Worm (Caenorhabditis elegans) whole organism, L1 larva: Measurements from ENCODE around the gene cul-2.

ENCODE experiments used
- C16A3.4 ChIP-seq: fragments of 150-350 bp; optimal IDR thresholded peaks from 2 replicates; lab custom pipeline; 2014; ENCODE audit warnings: missing biosample characterization, missing genetic modification characterization
- C34B4.2 ChIP-seq: sonication (generic microtip); optimal IDR thresholded peaks from 2 replicates; lab custom pipeline; 2017; ENCODE audit warnings: mild to moderate bottlenecking, missing genetic modification characterization, missing compliant biosample characterization
- F16B12.6 ChIP-seq: fragments of 150-350 bp; optimal IDR thresholded peaks from 2 replicates; lab custom pipeline; 2014; ENCODE audit warnings: missing biosample characterization, missing genetic modification characterization
- aly-2 ChIP-seq: fragments of 150-350 bp; optimal IDR thresholded peaks from 2 replicates; lab custom pipeline; 2014; ENCODE audit warnings: missing biosample characterization, missing genetic modification characterization
- ama-1 ChIP-seq: fragments of 150-350 bp; optimal IDR thresholded peaks from 2 replicates; lab custom pipeline; 2014
- blmp-1 ChIP-seq: fragments of 150-350 bp; optimal IDR thresholded peaks from 2 replicates; lab custom pipeline; 2014; ENCODE audit warnings: missing biosample characterization, missing genetic modification characterization
- efl-1 ChIP-seq, 4 experiments: fragments of 150-350 bp; optimal IDR thresholded peaks in 3 of 4; peaks in 1 of 4; 1 replicate in 1 of 4; 2 replicates in 3 of 4; lab custom pipeline; 2014; ENCODE audit warnings: missing biosample characterization in 2 of 4, missing genetic modification characterization in 2 of 4, missing genetic modification reagents in 2 of 4
- efl-3 ChIP-seq: fragments of 200-800 bp; sonication (Bioruptor generic); optimal IDR thresholded peaks from 2 replicates; lab custom pipeline; 2018; ENCODE audit warnings: mild to moderate bottlenecking, missing genetic modification characterization, missing compliant biosample characterization
- egl-13 ChIP-seq: sonication (generic microtip); optimal IDR thresholded peaks from 2 replicates; lab custom pipeline; 2016; ENCODE audit warnings: missing genotype, missing genetic modification reagents, missing genetic modification characterization, missing compliant biosample characterization
- elt-2 ChIP-seq: sonication (generic microtip); optimal IDR thresholded peaks from 2 replicates; lab custom pipeline; 2016; ENCODE audit warnings: missing genetic modification characterization, mild to moderate bottlenecking, inconsistent platforms, missing compliant biosample characterization, missing genetic modification reagents
- elt-3 ChIP-seq, 6 experiments: fragments of 150-350 bp in 1 of 6; sonication (generic microtip); optimal IDR thresholded peaks; 2 replicates each; lab custom pipeline; 2017 to 2018; ENCODE audit warnings: missing biosample characterization in 6 of 6, missing genetic modification characterization in 6 of 6, inconsistent platforms in 1 of 6
- ets-5 ChIP-seq: fragments of 200-800 bp; sonication (Bioruptor generic); IDR thresholded peaks from 2 replicates; pipeline ENCODE4 v1.3.6; 2022; ENCODE audit warnings: missing genetic modification characterization, missing compliant biosample characterization
- fkh-10 ChIP-seq: sonication (generic microtip); optimal IDR thresholded peaks from 2 replicates; lab custom pipeline; 2017; ENCODE audit warnings: missing biosample characterization, missing genetic modification reagents, missing genetic modification characterization
- fkh-4 ChIP-seq: sonication (generic microtip); optimal IDR thresholded peaks from 2 replicates; lab custom pipeline; 2016; ENCODE audit warnings: missing compliant biosample characterization, missing genetic modification characterization, borderline replicate concordance
- fkh-8 ChIP-seq: sonication (generic microtip); optimal IDR thresholded peaks from 2 replicates; lab custom pipeline; 2016; ENCODE audit warnings: mild to moderate bottlenecking, missing genetic modification characterization, missing compliant biosample characterization
- fos-1 ChIP-seq: fragments of 150-350 bp; optimal IDR thresholded peaks from 2 replicates; lab custom pipeline; 2014; ENCODE audit warnings: missing biosample characterization, missing genetic modification characterization
- grh-1 ChIP-seq: fragments of 200-800 bp; sonication (Bioruptor generic); IDR thresholded peaks from 2 replicates; pipeline ENCODE4 v1.3.6; 2022; ENCODE audit warnings: missing genetic modification reagents, missing genetic modification characterization, missing compliant biosample characterization
- hpl-2 ChIP-seq: fragments of 150-350 bp; optimal IDR thresholded peaks from 2 replicates; lab custom pipeline; 2014; ENCODE audit warnings: missing biosample characterization, missing genetic modification reagents, missing genetic modification characterization
- irx-1 ChIP-seq: sonication (generic microtip); optimal IDR thresholded peaks from 2 replicates; lab custom pipeline; 2016; ENCODE audit warnings: missing genetic modification characterization, missing compliant biosample characterization
- isw-1 ChIP-seq: fragments of 200-800 bp; sonication (Bioruptor generic); IDR thresholded peaks from 2 replicates; pipeline ENCODE4 v1.3.6; 2022; ENCODE audit warnings: missing genetic modification characterization, missing compliant biosample characterization
- lin-39 ChIP-seq: fragments of 150-350 bp; optimal IDR thresholded peaks from 2 replicates; lab custom pipeline; 2014; ENCODE audit warnings: missing biosample characterization, missing genetic modification reagents, missing genetic modification characterization
- mab-9 ChIP-seq: fragments of 200-800 bp; sonication (Bioruptor generic); IDR thresholded peaks from 2 replicates; pipeline ENCODE4 v1.3.6; 2022; ENCODE audit warnings: missing genetic modification reagents, missing genetic modification characterization, missing compliant biosample characterization
- mef-2 ChIP-seq: fragments of 150-350 bp; optimal IDR thresholded peaks from 2 replicates; lab custom pipeline; 2014; ENCODE audit warnings: missing biosample characterization, missing genetic modification characterization
- mep-1 ChIP-seq: fragments of 150-350 bp; optimal IDR thresholded peaks from 2 replicates; lab custom pipeline; 2014; ENCODE audit warnings: missing biosample characterization, missing genetic modification characterization
- nhr-11 ChIP-seq: fragments of 150-350 bp; optimal IDR thresholded peaks from 2 replicates; lab custom pipeline; 2014; ENCODE audit warnings: missing biosample characterization, missing genetic modification characterization
- nhr-19 ChIP-seq: fragments of 200-800 bp; sonication (Bioruptor generic); conservative IDR thresholded peaks from 2 replicates; pipeline ENCODE4 v1.3.6; 2022; ENCODE audit warnings: missing genetic modification characterization, missing compliant biosample characterization
- nhr-20 ChIP-seq: sonication (generic microtip); optimal IDR thresholded peaks from 2 replicates; lab custom pipeline; 2016; ENCODE audit warnings: mild to moderate bottlenecking, missing genetic modification characterization, missing compliant biosample characterization
- nhr-237 ChIP-seq: fragments of 150-350 bp; optimal IDR thresholded peaks from 2 replicates; lab custom pipeline; 2014; ENCODE audit warnings: missing biosample characterization, missing genetic modification characterization
- nhr-28 ChIP-seq: fragments of 150-350 bp; optimal IDR thresholded peaks from 2 replicates; lab custom pipeline; 2014; ENCODE audit warnings: missing biosample characterization, missing genetic modification characterization
- nhr-76 ChIP-seq: sonication (generic microtip); optimal IDR thresholded peaks from 2 replicates; lab custom pipeline; 2017; ENCODE audit warnings: missing biosample characterization, missing genetic modification characterization
- nhr-84 ChIP-seq: sonication (generic microtip); optimal IDR thresholded peaks from 2 replicates; lab custom pipeline; 2017; ENCODE audit warnings: missing biosample characterization, missing genetic modification characterization
- nhr-90 ChIP-seq: sonication (generic microtip); optimal IDR thresholded peaks from 2 replicates; lab custom pipeline; 2016; ENCODE audit warnings: mild to moderate bottlenecking, missing genetic modification characterization, missing compliant biosample characterization; ENCODE audit not compliant: poor library complexity
- pag-3 ChIP-seq: sonication (generic microtip); optimal IDR thresholded peaks from 2 replicates; lab custom pipeline; 2017; ENCODE audit warnings: missing genetic modification characterization, mild to moderate bottlenecking, missing compliant biosample characterization, antibody characterized with exemption, borderline replicate concordance; ENCODE audit not compliant: insufficient read depth
- pqm-1 ChIP-seq: sonication (generic microtip); optimal IDR thresholded peaks from 3 replicates; lab custom pipeline; 2017; ENCODE audit warnings: missing biosample characterization, missing genetic modification characterization
- skn-1 ChIP-seq: fragments of 150-350 bp; optimal IDR thresholded peaks from 2 replicates; lab custom pipeline; 2014; ENCODE audit warnings: missing biosample characterization, missing genetic modification characterization
- sox-4 ChIP-seq: sonication (generic microtip); optimal IDR thresholded peaks from 2 replicates; lab custom pipeline; 2016; ENCODE audit warnings: missing genetic modification characterization, missing compliant biosample characterization
- swsn-7 ChIP-seq: sonication (generic microtip); optimal IDR thresholded peaks from 2 replicates; lab custom pipeline; 2016; ENCODE audit warnings: missing genetic modification characterization, missing compliant biosample characterization
- tbx-2 ChIP-seq: sonication (generic microtip); optimal IDR thresholded peaks from 2 replicates; lab custom pipeline; 2016; ENCODE audit warnings: missing genetic modification characterization, missing compliant biosample characterization
- unc-62 ChIP-seq: fragments of 150-350 bp; optimal IDR thresholded peaks from 2 replicates; lab custom pipeline; 2014; ENCODE audit warnings: missing biosample characterization, missing genetic modification reagents, missing genetic modification characterization
- unc-86 ChIP-seq: sonication (generic microtip); optimal IDR thresholded peaks from 2 replicates; lab custom pipeline; 2016; ENCODE audit warnings: missing genetic modification characterization, missing compliant biosample characterization
- unc-98 ChIP-seq: fragments of 200-800 bp; sonication (Bioruptor generic); IDR thresholded peaks from 2 replicates; pipeline ENCODE4 v1.3.6; 2022; ENCODE audit warnings: missing genetic modification characterization, missing compliant biosample characterization
- vab-15 ChIP-seq: sonication (generic microtip); optimal IDR thresholded peaks from 2 replicates; lab custom pipeline; 2017; ENCODE audit warnings: missing genotype, mild to moderate bottlenecking, missing genetic modification characterization, missing compliant biosample characterization
- zag-1 ChIP-seq: fragments of 150-350 bp; optimal IDR thresholded peaks from 2 replicates; lab custom pipeline; 2014; ENCODE audit warnings: missing biosample characterization, missing genetic modification characterization
- zip-4 ChIP-seq: fragments of 200-800 bp; sonication (Bioruptor generic); optimal IDR thresholded peaks from 2 replicates; lab custom pipeline; 2018; ENCODE audit warnings: mild to moderate bottlenecking, missing genetic modification characterization, moderate library complexity, missing compliant biosample characterization
- ztf-4 ChIP-seq: fragments of 150-350 bp; optimal IDR thresholded peaks from 2 replicates; lab custom pipeline; 2014; ENCODE audit warnings: missing biosample characterization, missing genetic modification characterization

Gene cul-2

DNA sequence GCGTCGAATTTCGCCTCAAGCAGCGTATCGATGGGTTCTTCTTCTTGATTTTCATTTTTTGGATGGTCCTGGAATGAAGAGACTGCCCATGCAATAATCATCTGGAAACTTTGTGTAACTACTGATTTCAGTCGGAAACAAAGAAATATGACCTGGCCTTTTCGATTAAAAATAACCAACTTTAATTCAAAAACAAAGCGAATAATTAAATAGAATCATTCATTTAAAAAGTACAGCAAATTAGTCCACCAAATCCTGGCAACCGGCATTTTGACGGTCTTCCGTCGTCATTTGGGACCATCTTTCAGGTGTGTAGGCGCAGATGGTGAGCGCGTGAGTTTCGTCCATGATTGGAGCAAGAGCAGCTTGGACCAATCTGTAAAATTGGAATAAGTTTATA lies 45.5 kb upstream of the cul-2 start, which contains the start of gene acbp-5:
Gene acbp-5 (minus strand): TSS at position 101 of the 400 bp plus-strand sequence.
- TF ChIP-seq nhr-90 (tag; lab: Kevin White, UChicago) (no peak), vab-15 (tag; lab: Kevin White, UChicago) (no peak), ama-1 (lab: Kevin White, UChicago) (no peak), C16A3.4 (tag; lab: Kevin White, UChicago) (no peak), mef-2 (tag; lab: Kevin White, UChicago) (no peak), irx-1 (tag; lab: Kevin White, UChicago) (no peak), pqm-1 (tag; lab: Kevin White, UChicago) (no peak), efl-1 (optimal IDR thresholded peaks at IDR 0.05; lab: Kevin White, UChicago) (no peak), efl-1 (GFP tag; optimal IDR thresholded peaks at IDR 0.05 in 1 of 2; lab: Kevin White, UChicago) (no peak), elt-2 (tag; lab: Kevin White, UChicago) (no peak), elt-3 (tag; optimal IDR thresholded peaks at IDR 0.05; lab: Kevin White, UChicago) (no peak), ets-5 (GFP tag; lab: Robert Waterston, UW) (no peak)

DNA sequence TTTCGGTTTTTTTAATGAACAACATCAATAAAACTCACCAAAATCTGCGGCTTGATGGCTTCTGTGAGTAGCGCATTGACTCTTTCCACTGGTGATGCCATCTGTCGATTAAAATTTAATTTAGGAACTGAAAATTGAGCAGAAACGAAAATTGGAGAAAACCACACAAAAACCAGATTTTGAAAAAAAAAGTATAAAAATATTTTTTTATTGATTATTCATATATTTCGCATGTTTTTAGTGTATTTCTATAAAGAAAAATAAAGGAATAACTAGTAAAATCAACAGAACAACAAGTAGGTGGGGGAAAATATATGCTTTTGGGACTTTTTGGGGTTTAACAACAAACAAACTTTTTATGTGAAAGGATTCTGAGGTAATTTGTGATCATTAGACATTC lies 44.8 kb upstream of the cul-2 start, which contains the start of gene T12D8.10:
Gene T12D8.10 (minus strand): TSS at position 101 of the 400 bp plus-strand sequence.
- TF ChIP-seq tbx-2 (tag; lab: Kevin White, UChicago): no peak
- no peak for TF ChIP-seq ets-5 (GFP tag; lab: Robert Waterston, UW)
- no peak for TF ChIP-seq swsn-7 (tag; lab: Kevin White, UChicago)
- TF ChIP-seq lin-39 (tag; lab: Kevin White, UChicago): no peak
- no peak for TF ChIP-seq hpl-2 (GFP tag; lab: Kevin White, UChicago)
- TF ChIP-seq ztf-4 (tag; lab: Kevin White, UChicago): no peak
- TF ChIP-seq fkh-4: no peak
- TF ChIP-seq sox-4 (tag; lab: Kevin White, UChicago): no peak

DNA sequence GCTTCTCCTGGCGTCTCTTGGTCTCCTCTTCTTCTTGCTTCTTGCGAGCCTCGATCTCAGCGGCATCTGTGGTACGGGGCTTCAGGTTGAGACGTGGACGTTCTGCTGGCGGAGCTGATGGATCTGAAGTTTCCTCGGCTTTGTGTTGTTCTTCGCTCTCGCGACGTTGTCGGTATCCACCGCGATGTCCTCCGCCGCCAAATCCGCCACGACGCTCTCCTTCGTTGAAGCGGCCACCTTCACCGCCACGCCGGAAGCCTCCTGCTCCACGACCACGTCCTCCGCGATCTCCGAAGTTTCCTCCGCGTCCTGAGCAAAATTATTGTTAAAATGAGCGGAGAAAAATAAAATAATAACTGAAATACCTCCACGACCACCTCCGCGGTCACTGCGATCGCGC lies 44.3 kb upstream of the cul-2 start:
- TF ChIP-seq unc-62: no peak
- TF ChIP-seq C34B4.2 (tag; lab: Kevin White, UChicago): no peak
- TF ChIP-seq isw-1 (GFP tag; lab: Robert Waterston, UW): no peak
- no peak for TF ChIP-seq sox-4 (tag; lab: Kevin White, UChicago)
- no peak for TF ChIP-seq fos-1 (tag; lab: Kevin White, UChicago)
- TF ChIP-seq nhr-76 (tag; lab: Kevin White, UChicago): no peak
- no peak for TF ChIP-seq zag-1 (tag; lab: Kevin White, UChicago)
- TF ChIP-seq irx-1 (tag; lab: Kevin White, UChicago): no peak
- TF ChIP-seq F16B12.6 (tag; lab: Kevin White, UChicago): no peak
- TF ChIP-seq pag-3: no peak
- no peak for TF ChIP-seq nhr-90 (tag; lab: Kevin White, UChicago)
- TF ChIP-seq lin-39 (tag; lab: Kevin White, UChicago): no peak
- no peak for TF ChIP-seq elt-3 (tag; optimal IDR thresholded peaks at IDR 0.05; lab: Kevin White, UChicago)
- no peak for TF ChIP-seq unc-86 (tag; lab: Kevin White, UChicago)
- no peak for TF ChIP-seq nhr-28 (tag; lab: Kevin White, UChicago)
- no peak for TF ChIP-seq efl-1 (optimal IDR thresholded peaks at IDR 0.05; lab: Kevin White, UChicago)
- no peak for TF ChIP-seq efl-1 (GFP tag; optimal IDR thresholded peaks at IDR 0.05 in 1 of 2; lab: Kevin White, UChicago)
- TF ChIP-seq C16A3.4 (tag; lab: Kevin White, UChicago): no peak
- TF ChIP-seq skn-1: no peak
- TF ChIP-seq grh-1 (GFP tag; lab: Robert Waterston, UW): no peak

DNA sequence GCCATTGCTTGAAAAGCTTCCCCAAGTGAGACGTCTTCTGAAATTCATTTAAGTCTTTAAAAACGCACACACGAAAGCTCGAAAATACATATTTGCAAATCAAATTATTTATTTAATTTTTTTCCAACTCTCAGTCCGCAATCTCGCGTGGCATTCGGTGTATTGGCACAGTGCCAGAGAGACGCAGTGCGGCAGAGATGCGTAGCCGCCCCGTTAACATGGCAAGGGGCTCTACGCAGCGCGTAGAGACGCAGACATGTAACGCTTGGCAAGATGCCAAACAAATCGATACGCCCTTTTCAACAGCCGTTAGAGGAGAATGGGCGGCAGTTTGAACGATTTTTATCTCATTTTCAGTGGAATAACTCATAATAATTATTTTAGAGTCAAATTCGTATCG lies 43.5 kb upstream of the cul-2 start, which contains the start of the genes drr-2 and set-16:
Gene drr-2 (minus strand): TSS at position 37 of the 400 bp plus-strand sequence.
Gene set-16 (plus strand): TSS at position 383 of the 400 bp plus-strand sequence.
- TF ChIP-seq mab-9: peak; percentile 98
- no peak for TF ChIP-seq blmp-1
- TF ChIP-seq nhr-84: peak; percentile 1
- peak; percentile 94 for TF ChIP-seq sox-4 (tag; lab: Kevin White, UChicago)
- peak; percentile 99 for TF ChIP-seq fkh-8 (tag; lab: Kevin White, UChicago)
- peak in 3 of 6 experiments; percentile 94 to 98 (median 95) for TF ChIP-seq elt-3 (tag; optimal IDR thresholded peaks at IDR 0.05; lab: Kevin White, UChicago)
- peak; percentile 97 for TF ChIP-seq fkh-10
- peak; percentile 96 for TF ChIP-seq nhr-237
- TF ChIP-seq swsn-7 (tag; lab: Kevin White, UChicago): peak; percentile 99
- peak; percentile 97 for TF ChIP-seq nhr-11
- peak; percentile 94 for TF ChIP-seq fos-1 (tag; lab: Kevin White, UChicago)
- peak; percentile 94 for TF ChIP-seq zip-4 (GFP tag; lab: Kevin White, UChicago)
- TF ChIP-seq vab-15 (tag; lab: Kevin White, UChicago): peak; percentile 68
- TF ChIP-seq nhr-20 (tag; lab: Kevin White, UChicago): peak; percentile 99
- peak; percentile 95 for TF ChIP-seq aly-2 (tag; lab: Kevin White, UChicago)
- TF ChIP-seq isw-1 (GFP tag; lab: Robert Waterston, UW): peak; percentile 99
- peak; percentile 95 for TF ChIP-seq unc-98 (GFP tag; lab: Robert Waterston, UW)
- TF ChIP-seq efl-3 (GFP tag; lab: Kevin White, UChicago): peak; percentile 86
- TF ChIP-seq skn-1: peak; percentile 94
- TF ChIP-seq egl-13 (tag; lab: Kevin White, UChicago): peak; percentile 98
- TF ChIP-seq nhr-19 (GFP tag; lab: Robert Waterston, UW): peak; percentile 99
- peak; percentile 95 to 96 for TF ChIP-seq efl-1 (optimal IDR thresholded peaks at IDR 0.05; lab: Kevin White, UChicago)
- TF ChIP-seq efl-1 (GFP tag; optimal IDR thresholded peaks at IDR 0.05 in 1 of 2; lab: Kevin White, UChicago): peak; percentile 89 to 99
- TF ChIP-seq ztf-4 (tag; lab: Kevin White, UChicago): peak; percentile 98
- TF ChIP-seq mep-1: peak; percentile 99
